Fruit fly (Drosophila melanogaster) S2 (cell line): ENCODE results near the gene CG5418.

Source experiments
- CG8478 ChIP-seq: fragments of >200 bp; optimal IDR thresholded peaks from 2 replicates; lab custom pipeline; 2018
- CTCF ChIP-seq, 2 experiments: fragments of >200 bp; optimal IDR thresholded peaks; 2 replicates each; lab custom pipeline; 2018

dm6 chr2L:12413899-12414298, 39.1 kb downstream of the CG5418 start:
- TF ChIP-seq CG8478 (no peak), CTCF (optimal IDR thresholded peaks at IDR 0.05; lab: Kevin White, UChicago) (no peak)
